Worm (Caenorhabditis elegans) whole organism, L4/young adult: Measurements from ENCODE around the gene acr-12.

Source experiments
- W03F9.2 ChIP-seq: fragments of 150-350 bp; optimal IDR thresholded peaks from 2 replicates; lab custom pipeline; 2014; ENCODE audit warnings: missing biosample characterization, missing genetic modification characterization
- dao-5 ChIP-seq: sonication (generic microtip); optimal IDR thresholded peaks from 2 replicates; lab custom pipeline; 2016; ENCODE audit warnings: missing genotype, missing genetic modification characterization, moderate library complexity, missing compliant biosample characterization
- him-1 ChIP-seq: sonication (generic microtip); optimal IDR thresholded peaks from 2 replicates; lab custom pipeline; 2016; ENCODE audit warnings: missing genotype, missing genetic modification reagents, missing genetic modification characterization, missing compliant biosample characterization

ce11 chrX:13556066-13556465, 23.4 kb downstream of the acr-12 start, which contains the start of gene glb-20:
- TF ChIP-seq him-1 (tag; lab: Kevin White, UChicago) (no peak), W03F9.2 (tag; lab: Kevin White, UChicago) (no peak), dao-5 (tag; lab: Kevin White, UChicago) (no peak)
